Worm (Caenorhabditis elegans) whole organism, L3 larva: Measurements from ENCODE around the gene rpc-11.

Experiments
- R02D3.7 ChIP-seq: fragments of 150-350 bp; optimal IDR thresholded peaks from 2 replicates; lab custom pipeline; 2014; ENCODE audit warnings: missing biosample characterization, missing genetic modification characterization
- elt-2 ChIP-seq: sonication (generic microtip); optimal IDR thresholded peaks from 2 replicates; lab custom pipeline; 2016; ENCODE audit warnings: missing genetic modification reagents, mild to moderate bottlenecking, missing genetic modification characterization, missing compliant biosample characterization
- elt-3 ChIP-seq, 3 experiments: fragments of 150-350 bp in 1 of 3; sonication (generic microtip) in 2 of 3; optimal IDR thresholded peaks; 2 replicates in 2 of 3; 4 replicates in 1 of 3; lab custom pipeline; 2014 to 2017; ENCODE audit warnings: missing biosample characterization in 3 of 3, missing genetic modification characterization in 3 of 3
- fkh-10 ChIP-seq: sonication (generic microtip); optimal IDR thresholded peaks from 2 replicates; lab custom pipeline; 2017; ENCODE audit warnings: missing biosample characterization, missing genetic modification reagents, missing genetic modification characterization
- lsy-12 ChIP-seq: sonication (generic microtip); optimal IDR thresholded peaks from 2 replicates; lab custom pipeline; 2016; ENCODE audit warnings: mild to moderate bottlenecking, missing genetic modification characterization, missing compliant biosample characterization
- nhr-77 ChIP-seq: fragments of 150-350 bp; optimal IDR thresholded peaks from 2 replicates; lab custom pipeline; 2014; ENCODE audit warnings: missing biosample characterization, missing genetic modification characterization

DNA sequence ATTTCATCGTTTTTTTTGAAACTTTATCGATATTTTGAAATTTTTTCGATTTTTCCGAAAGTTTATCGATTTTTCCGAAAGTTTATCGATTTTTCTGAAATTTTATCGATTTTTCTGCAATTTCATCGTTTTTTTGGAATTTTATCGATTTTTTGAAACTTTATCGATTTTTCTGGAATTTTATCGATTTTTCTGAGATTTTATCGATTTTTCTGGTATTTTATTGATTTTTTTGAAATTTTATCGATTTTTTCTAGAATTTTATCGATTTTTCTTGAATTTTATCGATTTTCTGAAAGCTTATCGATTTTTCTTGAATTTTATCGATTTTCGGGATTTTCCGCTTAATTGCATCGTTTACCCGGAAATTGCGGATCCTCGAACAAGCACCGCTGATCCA is 33.7 kb upstream of the rpc-11 start:
- TF ChIP-seq nhr-77 (tag; lab: Kevin White, UChicago) (no peak), elt-3 (tag; optimal IDR thresholded peaks at IDR 0.05; lab: Kevin White, UChicago) (no peak), lsy-12 (tag; lab: Kevin White, UChicago) (no peak), R02D3.7 (no peak), elt-2 (tag; lab: Kevin White, UChicago) (no peak), fkh-10 (GFP tag; lab: Kevin White, UChicago) (no peak)
